Fruit fly (Drosophila melanogaster): ENCODE data around the gene Pax.

dm6 chr2L:19444734-19445140 is 18.3 kb upstream of the Pax start, which contains the start of gene Hs2st:
- TF ChIP-seq CTCF (optimal IDR thresholded peaks at IDR 0.05) (no peak), CG8478 (optimal IDR thresholded peaks at IDR 0.05) (no peak)
